Fruit fly (Drosophila melanogaster) whole organism, embryonic: ENCODE results near the gene scpr-A.
A peak's percentile ranks its signal among the peaks of the same experiment; 100 is the strongest.

Experiments
- Adf1 ChIP-seq: fragments of 200-800 bp; sonication (Bioruptor generic); IDR thresholded peaks from 2 replicates; pipeline ENCODE4 v1.3.6; 2022; ENCODE audit warnings: missing biosample characterization, missing genetic modification characterization
- Bgb ChIP-seq: fragments of 200-800 bp; sonication (Bioruptor generic); IDR thresholded peaks from 2 replicates; pipeline ENCODE4 v1.3.6; 2022; ENCODE audit warnings: missing biosample characterization, missing genetic modification characterization; ENCODE audit not compliant: partially characterized antibody
- CG10147 ChIP-seq: fragments of 200-800 bp; sonication (Bioruptor generic); optimal IDR thresholded peaks from 2 replicates; lab custom pipeline; 2019; ENCODE audit warnings: missing biosample characterization, mild to moderate bottlenecking, missing genetic modification characterization, moderate library complexity
- CG10959 ChIP-seq: fragments of 200-800 bp; sonication (Bioruptor generic); IDR thresholded peaks from 2 replicates; pipeline ENCODE4 v1.3.6; 2022; ENCODE audit warnings: missing biosample characterization, missing genetic modification characterization
- CG11085 ChIP-seq: fragments of 200-800 bp; sonication (Bioruptor generic); IDR thresholded peaks from 2 replicates; pipeline ENCODE4 v1.3.6; 2022; ENCODE audit warnings: missing biosample characterization, missing genetic modification characterization
- CG11093 ChIP-seq: fragments of 200-800 bp; sonication (Bioruptor generic); IDR thresholded peaks from 3 replicates; pipeline ENCODE4 v1.3.6; 2022; ENCODE audit warnings: missing biosample characterization, missing genetic modification characterization
- CG13424 ChIP-seq: fragments of 200-800 bp; sonication (Bioruptor generic); optimal IDR thresholded peaks from 2 replicates; lab custom pipeline; 2019; ENCODE audit warnings: missing biosample characterization, mild to moderate bottlenecking, missing genetic modification characterization, moderate library complexity
- CG14710 ChIP-seq: fragments of 200-800 bp; sonication (Bioruptor generic); optimal IDR thresholded peaks from 3 replicates; lab custom pipeline; 2019; ENCODE audit warnings: missing biosample characterization, mild to moderate bottlenecking, missing genetic modification characterization, moderate library complexity
- CG14860 ChIP-seq: fragments of 200-800 bp; sonication (Bioruptor generic); IDR thresholded peaks from 3 replicates; pipeline ENCODE4 v1.3.6; 2022; ENCODE audit warnings: missing biosample characterization, missing genetic modification characterization; ENCODE audit not compliant: partially characterized antibody
- CG1647 ChIP-seq: fragments of 200-800 bp; sonication (Bioruptor generic); optimal IDR thresholded peaks from 3 replicates; lab custom pipeline; 2016; ENCODE audit warnings: missing biosample characterization, missing genetic modification characterization
- CG18619 ChIP-seq: fragments of 200-800 bp; sonication (Bioruptor generic); optimal IDR thresholded peaks from 3 replicates; lab custom pipeline; 2017; ENCODE audit warnings: missing biosample characterization, mild to moderate bottlenecking, missing genetic modification characterization
- CG2120 ChIP-seq: fragments of 200-800 bp; sonication (Bioruptor generic); optimal IDR thresholded peaks from 3 replicates; lab custom pipeline; 2016; ENCODE audit warnings: missing biosample characterization, missing genetic modification characterization
- CG30403 ChIP-seq: fragments of 200-800 bp; sonication (Bioruptor generic); optimal IDR thresholded peaks from 3 replicates; lab custom pipeline; 2016; ENCODE audit warnings: missing biosample characterization, missing genetic modification characterization
- CG30431 ChIP-seq: fragments of 200-800 bp; sonication (Bioruptor generic); optimal IDR thresholded peaks from 2 replicates; lab custom pipeline; 2017; ENCODE audit warnings: missing biosample characterization, missing genetic modification characterization
- CG3163 ChIP-seq: fragments of 200-800 bp; sonication (Bioruptor generic); optimal IDR thresholded peaks from 3 replicates; lab custom pipeline; 2016; ENCODE audit warnings: missing biosample characterization, missing genetic modification characterization
- CG34376 ChIP-seq: fragments of 200-800 bp; sonication (Bioruptor generic); optimal IDR thresholded peaks from 2 replicates; lab custom pipeline; 2018; ENCODE audit warnings: missing biosample characterization, mild to moderate bottlenecking, missing genetic modification characterization
- CG4617 ChIP-seq: fragments of 200-800 bp; sonication (Bioruptor generic); optimal IDR thresholded peaks from 3 replicates; lab custom pipeline; 2016; ENCODE audit warnings: missing biosample characterization, missing genetic modification characterization, borderline replicate concordance
- CG4730 ChIP-seq: fragments of 200-800 bp; sonication (Bioruptor generic); IDR thresholded peaks from 2 replicates; pipeline ENCODE4 v1.3.6; 2022; ENCODE audit warnings: missing biosample characterization, missing genetic modification characterization
- CG5180 ChIP-seq: fragments of 200-800 bp; sonication (Bioruptor generic); optimal IDR thresholded peaks from 3 replicates; lab custom pipeline; 2017; ENCODE audit warnings: missing biosample characterization, missing genetic modification characterization, mild to moderate bottlenecking, moderate library complexity, missing genetic modification reagents
- CG7987 ChIP-seq: fragments of 200-800 bp; sonication (Bioruptor generic); optimal IDR thresholded peaks from 2 replicates; lab custom pipeline; 2018; ENCODE audit warnings: missing biosample characterization, mild to moderate bottlenecking, missing genetic modification characterization, moderate library complexity
- CG8924 ChIP-seq: fragments of 200-800 bp; optimal IDR thresholded peaks from 3 replicates; lab custom pipeline; 2019; ENCODE audit warnings: missing biosample characterization, mild to moderate bottlenecking, missing genetic modification characterization, moderate library complexity
- CG9932 ChIP-seq: fragments of 200-800 bp; sonication (Bioruptor generic); IDR thresholded peaks from 2 replicates; pipeline ENCODE4 v1.3.6; 2022; ENCODE audit warnings: missing biosample characterization, missing genetic modification characterization
- CrebB ChIP-seq: fragments of 200-800 bp; sonication (Bioruptor generic); optimal IDR thresholded peaks from 3 replicates; lab custom pipeline; 2018; ENCODE audit warnings: missing biosample characterization, mild to moderate bottlenecking, missing genetic modification characterization
- Dref ChIP-seq: fragments of 200-800 bp; sonication (Bioruptor generic); IDR thresholded peaks from 2 replicates; pipeline ENCODE4 v1.3.6; 2022; ENCODE audit warnings: missing biosample characterization, missing genetic modification characterization
- HLH54F ChIP-seq: fragments of 200-800 bp; sonication (Bioruptor generic); optimal IDR thresholded peaks from 3 replicates; lab custom pipeline; 2016; ENCODE audit warnings: missing biosample characterization, missing genetic modification characterization
- Hr51 ChIP-seq, 2 experiments: fragments of 200-800 bp; sonication (Bioruptor generic); optimal IDR thresholded peaks; 2 replicates in 1 of 2; 3 replicates in 1 of 2; lab custom pipeline; 2016 to 2018; ENCODE audit warnings: missing biosample characterization in 2 of 2, missing genetic modification characterization in 2 of 2, mild to moderate bottlenecking in 1 of 2, moderate library complexity in 1 of 2
- Jarid2 ChIP-seq: fragments of 200-800 bp; sonication (Bioruptor generic); optimal IDR thresholded peaks from 3 replicates; lab custom pipeline; 2017; ENCODE audit warnings: mild to moderate bottlenecking, missing biosample characterization, missing genetic modification reagents, missing genetic modification characterization
- Lim3 ChIP-seq: fragments of 200-800 bp; sonication (Bioruptor generic); IDR thresholded peaks from 2 replicates; pipeline ENCODE4 v1.3.6; 2022; ENCODE audit warnings: missing biosample characterization, missing genetic modification characterization
- MBD-R2 ChIP-seq: fragments of 200-800 bp; sonication (Bioruptor generic); IDR thresholded peaks from 2 replicates; pipeline ENCODE4 v1.3.6; 2022; ENCODE audit warnings: missing biosample characterization, missing genetic modification characterization
- Nf-YA ChIP-seq: fragments of 200-800 bp; sonication (Bioruptor generic); IDR thresholded peaks from 2 replicates; pipeline ENCODE4 v1.3.6; 2022; ENCODE audit warnings: missing biosample characterization, missing genetic modification characterization
- Oaz ChIP-seq: fragments of 200-800 bp; sonication (Bioruptor generic); IDR thresholded peaks from 2 replicates; pipeline ENCODE4 v1.3.6; 2022; ENCODE audit warnings: missing biosample characterization, missing genetic modification characterization
- Poxn ChIP-seq: fragments of 200-800 bp; sonication (Bioruptor generic); IDR thresholded peaks from 2 replicates; pipeline ENCODE4 v1.3.6; 2022; ENCODE audit warnings: missing biosample characterization, missing genetic modification characterization
- Sry-δ ChIP-seq: fragments of 200-800 bp; sonication (Bioruptor generic); optimal IDR thresholded peaks from 2 replicates; lab custom pipeline; 2016; ENCODE audit warnings: missing biosample characterization, missing genetic modification characterization
- Ssrp ChIP-seq: fragments of 200-800 bp; sonication (Bioruptor generic); optimal IDR thresholded peaks from 2 replicates; lab custom pipeline; 2018; ENCODE audit warnings: missing biosample characterization, mild to moderate bottlenecking, missing genetic modification characterization, moderate library complexity
- Usf ChIP-seq: fragments of 200-800 bp; sonication (Bioruptor generic); optimal IDR thresholded peaks from 2 replicates; lab custom pipeline; 2017; ENCODE audit warnings: missing genotype, missing biosample characterization, missing genetic modification characterization
- Xbp1 ChIP-seq: fragments of 200-800 bp; sonication (Bioruptor generic); optimal IDR thresholded peaks from 3 replicates; lab custom pipeline; 2016; ENCODE audit warnings: missing biosample characterization, mild to moderate bottlenecking, missing genetic modification characterization
- cad ChIP-seq: fragments of >200 bp; optimal IDR thresholded peaks from 2 replicates; lab custom pipeline; 2017; ENCODE audit warnings: missing biosample characterization, missing genetic modification characterization
- corto ChIP-seq: fragments of 200-800 bp; sonication (Bioruptor generic); optimal IDR thresholded peaks from 2 replicates; lab custom pipeline; 2016; ENCODE audit warnings: missing biosample characterization, mild to moderate bottlenecking, missing genetic modification characterization, moderate library complexity
- esg ChIP-seq: fragments of 200-800 bp; sonication (Bioruptor generic); conservative IDR thresholded peaks from 2 replicates; pipeline ENCODE4 v1.3.6; 2022; ENCODE audit warnings: missing biosample characterization, missing genetic modification characterization
- fd3F ChIP-seq: fragments of 200-800 bp; sonication (Bioruptor generic); optimal IDR thresholded peaks from 2 replicates; lab custom pipeline; 2018; ENCODE audit warnings: missing biosample characterization, mild to moderate bottlenecking, missing genetic modification characterization, moderate library complexity
- jigr1 ChIP-seq: fragments of 200-800 bp; sonication (Bioruptor generic); IDR thresholded peaks from 3 replicates; pipeline ENCODE4 v1.3.6; 2022; ENCODE audit warnings: missing biosample characterization, missing genetic modification characterization
- jing ChIP-seq: fragments of 200-800 bp; sonication (Bioruptor generic); optimal IDR thresholded peaks from 2 replicates; lab custom pipeline; 2018; ENCODE audit warnings: missing biosample characterization, mild to moderate bottlenecking, missing genetic modification characterization
- pb ChIP-seq: fragments of 200-800 bp; sonication (Bioruptor generic); optimal IDR thresholded peaks from 3 replicates; lab custom pipeline; 2016; ENCODE audit warnings: missing biosample characterization, missing genetic modification characterization
- psq ChIP-seq: fragments of 200-800 bp; sonication (Bioruptor generic); optimal IDR thresholded peaks from 2 replicates; lab custom pipeline; 2017; ENCODE audit warnings: missing biosample characterization, missing genetic modification characterization
- run ChIP-seq: fragments of 200-800 bp; sonication (Bioruptor generic); optimal IDR thresholded peaks from 3 replicates; lab custom pipeline; 2018; ENCODE audit warnings: missing biosample characterization, mild to moderate bottlenecking, missing genetic modification characterization
- schlank ChIP-seq: fragments of 200-800 bp; sonication (Bioruptor generic); optimal IDR thresholded peaks from 2 replicates; lab custom pipeline; 2018; ENCODE audit warnings: missing biosample characterization, mild to moderate bottlenecking, missing genetic modification characterization
- slou ChIP-seq: fragments of 200-800 bp; sonication (Bioruptor generic); optimal IDR thresholded peaks from 3 replicates; lab custom pipeline; 2016; ENCODE audit warnings: missing biosample characterization, missing genetic modification characterization
- ssp ChIP-seq: fragments of 200-800 bp; sonication (Bioruptor generic); IDR thresholded peaks from 2 replicates; pipeline ENCODE4 v1.3.6; 2022; ENCODE audit warnings: missing biosample characterization, missing genetic modification characterization
- trem ChIP-seq: fragments of 200-800 bp; optimal IDR thresholded peaks from 3 replicates; lab custom pipeline; 2019; ENCODE audit warnings: missing biosample characterization, mild to moderate bottlenecking, missing genetic modification characterization, moderate library complexity
- wek ChIP-seq: fragments of 200-800 bp; sonication (Bioruptor generic); optimal IDR thresholded peaks from 3 replicates; lab custom pipeline; 2018; ENCODE audit warnings: missing biosample characterization, mild to moderate bottlenecking, missing genetic modification characterization, moderate library complexity
- zen ChIP-seq: fragments of 200-800 bp; sonication (Bioruptor generic); optimal IDR thresholded peaks from 3 replicates; lab custom pipeline; 2018; ENCODE audit warnings: missing biosample characterization, mild to moderate bottlenecking, missing genetic modification characterization, moderate library complexity

Gene scpr-A

dm6 chr3R:11269013-11269412, 28.0 kb downstream of the scpr-A start (continued):
- TF ChIP-seq pb (GFP tag; lab: Kevin White, UChicago) (peak; percentile 85), fd3F (no peak), ssp (GFP tag; lab: Robert Waterston, UW) (no peak), esg (GFP tag; lab: Robert Waterston, UW) (no peak), CG4730 (GFP tag; lab: Robert Waterston, UW) (no peak; the same call in 1 of the 2 replicates), MBD-R2 (no peak), CG8924 (peak; percentile 21), cad (GFP tag; lab: Kevin White, UChicago) (no peak), CG3163 (peak; percentile 81), CG10147 (GFP tag; lab: Kevin White, UChicago) (no peak), CG10959 (GFP tag; lab: Robert Waterston, UW) (peak; percentile 74), jigr1 (GFP tag; lab: Robert Waterston, UW) (no peak), psq (GFP tag; lab: Kevin White, UChicago) (no peak), CG13424 (tag; lab: Kevin White, UChicago) (peak; percentile 74), CG30403 (GFP tag; lab: Kevin White, UChicago) (no peak), schlank (tag; lab: Kevin White, UChicago) (no peak), Bgb (GFP tag; lab: Robert Waterston, UW) (no peak), wek (peak; percentile 77), slou (peak; percentile 18), Dref (GFP tag; lab: Robert Waterston, UW) (no peak), CG34376 (GFP tag; lab: Kevin White, UChicago) (no peak), Poxn (GFP tag; lab: Robert Waterston, UW) (no peak), CG9932 (GFP tag; lab: Robert Waterston, UW) (no peak), Jarid2 (GFP tag; lab: Kevin White, UChicago) (peak; percentile 66), Oaz (no peak), Adf1 (GFP tag; lab: Robert Waterston, UW) (no peak), Lim3 (GFP tag; lab: Robert Waterston, UW) (no peak), CG7987 (no peak), corto (GFP tag; lab: Kevin White, UChicago) (no peak), run (tag; lab: Kevin White, UChicago) (no peak), CG11093 (no peak), CG14860 (no peak), CG5180 (peak; percentile 69), CG4617 (GFP tag; lab: Kevin White, UChicago) (peak; percentile 9), CG2120 (no peak), jing (GFP tag; lab: Kevin White, UChicago) (peak; percentile 39), CG18619 (GFP tag; lab: Kevin White, UChicago) (peak; percentile 55), Xbp1 (peak; percentile 72), zen (tag; lab: Kevin White, UChicago) (peak; percentile 82), Nf-YA (GFP tag; lab: Robert Waterston, UW) (no peak), CrebB (tag; lab: Kevin White, UChicago) (peak; percentile 52), Sry-δ (no peak), CG14710 (tag; lab: Kevin White, UChicago) (no peak), CG30431 (GFP tag; lab: Kevin White, UChicago) (peak; percentile 55), CG1647 (GFP tag; lab: Kevin White, UChicago) (no peak), Usf (GFP tag; lab: Kevin White, UChicago) (no peak), trem (tag; lab: Kevin White, UChicago) (peak; percentile 87), HLH54F (GFP tag; lab: Kevin White, UChicago) (no peak), Ssrp (tag; lab: Kevin White, UChicago) (no peak), Hr51 (GFP tag; optimal IDR thresholded peaks at IDR 0.05; lab: Kevin White, UChicago) (peak in 1 of 2 experiments; percentile 31), CG11085 (GFP tag; lab: Robert Waterston, UW) (peak; percentile 19; the same call in 1 of the 2 replicates)
